Fruit fly (Drosophila melanogaster) S2 (cell line): ENCODE measurements around the gene Pex2.

Experiments
- CG8478 ChIP-seq: fragments of >200 bp; optimal IDR thresholded peaks from 2 replicates; lab custom pipeline; 2018
- CTCF ChIP-seq, 2 experiments: fragments of >200 bp; optimal IDR thresholded peaks; 2 replicates each; lab custom pipeline; 2018

DNA sequence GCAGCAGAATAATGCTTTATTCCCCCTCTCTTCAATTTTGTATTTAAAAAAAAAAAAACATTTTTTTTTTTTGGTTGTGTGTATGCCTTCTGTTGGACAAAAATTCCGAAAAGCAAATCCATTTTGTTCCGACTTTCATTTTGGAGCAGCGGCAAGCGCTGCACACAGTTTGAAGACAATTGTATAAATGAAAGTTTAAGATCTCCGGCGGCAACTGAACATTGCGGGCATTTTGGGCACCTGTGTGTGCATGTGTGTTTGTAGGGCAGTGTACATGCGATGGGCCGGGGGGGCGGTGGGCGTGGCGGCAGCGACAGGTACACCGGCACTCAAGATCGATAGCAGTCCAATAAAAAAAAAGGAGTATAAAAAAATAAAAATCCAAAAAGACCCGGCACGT is 30.6 kb downstream of the Pex2 start:
- no peak for TF ChIP-seq CTCF (optimal IDR thresholded peaks at IDR 0.05; lab: Kevin White, UChicago)
- no peak for TF ChIP-seq CG8478 (lab: Kevin White, UChicago)
